Fruit fly (Drosophila melanogaster) S2 (cell line): ENCODE data around the gene CG14696.

ENCODE experiments used
- CG8478 ChIP-seq: fragments of >200 bp; optimal IDR thresholded peaks from 2 replicates; lab custom pipeline; 2018
- CTCF ChIP-seq, 2 experiments: fragments of >200 bp; optimal IDR thresholded peaks; 2 replicates each; lab custom pipeline; 2018

CG14696 gene

DNA sequence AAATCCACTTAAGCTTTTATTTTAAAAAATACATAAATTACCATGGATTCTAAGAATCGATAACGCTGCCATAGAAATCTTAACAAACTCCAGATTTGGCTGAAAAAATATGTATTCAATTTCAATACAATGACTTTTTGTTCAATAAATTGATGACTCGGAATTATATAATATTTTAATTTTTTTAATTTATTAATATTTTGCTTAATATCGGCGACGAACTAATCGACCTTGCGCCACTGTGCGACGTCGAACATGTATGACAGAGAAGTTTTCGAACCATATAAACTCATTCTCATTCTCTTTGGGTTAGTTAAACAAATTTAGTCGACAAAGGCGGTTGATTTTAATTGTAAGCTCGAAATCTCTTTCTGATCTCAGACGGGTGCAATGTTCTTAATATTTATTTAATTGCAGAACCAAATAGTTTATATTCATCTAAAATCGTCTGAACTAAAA, 35.3 kb downstream of the CG14696 start, which contains the start of gene CG42394:
CG42394 (plus strand) TSS at position 311 of the 459 bp plus-strand sequence.
- TF ChIP-seq CTCF (optimal IDR thresholded peaks at IDR 0.05; lab: Kevin White, UChicago) (no peak), CG8478 (no peak)

DNA sequence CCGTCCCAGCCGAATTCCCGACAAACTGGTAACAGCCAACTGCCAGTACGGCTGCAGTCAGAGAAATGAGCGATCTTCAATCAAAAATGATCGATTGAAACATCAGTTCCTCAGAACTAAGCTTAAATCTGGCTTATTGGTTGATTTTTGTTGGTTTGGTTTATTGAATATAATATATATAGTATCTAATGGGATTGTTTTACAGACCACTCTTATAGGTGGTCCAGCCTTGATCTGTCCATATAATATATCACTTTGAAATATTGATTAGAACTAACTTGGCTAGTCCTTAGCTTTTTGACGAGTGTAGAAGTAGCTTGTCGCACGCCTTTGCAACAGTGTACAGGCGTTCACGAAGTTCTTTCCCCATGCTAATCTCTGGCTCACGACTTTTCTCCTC, 42.4 kb downstream of the CG14696 start:
- TF ChIP-seq CG8478 (no peak), CTCF (optimal IDR thresholded peaks at IDR 0.05; lab: Kevin White, UChicago) (no peak)

DNA sequence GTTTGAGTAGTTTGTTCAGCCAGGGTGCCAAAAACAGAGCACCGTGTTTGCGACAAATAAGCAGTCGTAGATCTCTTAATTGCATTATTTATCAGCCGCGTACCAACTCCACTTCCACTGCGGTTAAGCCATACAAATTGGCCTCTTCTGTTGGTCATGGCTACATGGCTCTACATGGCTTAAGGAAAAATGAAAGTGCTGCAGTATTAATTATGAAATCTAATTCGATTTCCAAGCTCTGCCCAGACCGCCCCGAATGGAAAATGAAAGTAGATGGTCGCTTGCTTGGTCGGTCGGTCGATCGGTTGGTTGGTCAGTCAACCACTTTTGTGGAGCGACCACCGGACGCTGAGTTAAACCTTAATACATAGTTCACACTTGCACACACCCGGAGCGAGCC, 47.9 kb downstream of the CG14696 start:
- TF ChIP-seq CG8478 = no peak
- TF ChIP-seq CTCF (optimal IDR thresholded peaks at IDR 0.05; lab: Kevin White, UChicago) = no peak

DNA sequence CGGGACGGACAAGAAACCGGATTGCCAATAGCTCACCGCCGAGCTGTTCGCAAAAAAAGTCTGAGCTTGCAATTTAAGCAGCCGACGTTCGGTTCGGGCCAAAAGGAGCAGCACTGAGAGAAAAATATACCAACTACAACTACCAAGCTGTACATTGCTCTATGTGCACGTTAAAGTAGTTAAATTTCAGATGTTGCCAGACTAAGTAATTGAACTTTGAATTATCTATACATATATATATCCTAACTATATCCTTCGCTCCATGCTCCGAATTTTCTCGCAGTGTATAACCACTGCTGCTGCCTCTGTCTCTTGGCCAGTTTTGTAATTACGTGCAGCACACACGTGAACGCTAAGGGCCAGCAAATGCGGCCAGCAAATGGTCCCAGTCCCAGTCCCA, 49.9 kb downstream of the CG14696 start:
- no peak for TF ChIP-seq CG8478
- TF ChIP-seq CTCF (optimal IDR thresholded peaks at IDR 0.05; lab: Kevin White, UChicago) = no peak

DNA sequence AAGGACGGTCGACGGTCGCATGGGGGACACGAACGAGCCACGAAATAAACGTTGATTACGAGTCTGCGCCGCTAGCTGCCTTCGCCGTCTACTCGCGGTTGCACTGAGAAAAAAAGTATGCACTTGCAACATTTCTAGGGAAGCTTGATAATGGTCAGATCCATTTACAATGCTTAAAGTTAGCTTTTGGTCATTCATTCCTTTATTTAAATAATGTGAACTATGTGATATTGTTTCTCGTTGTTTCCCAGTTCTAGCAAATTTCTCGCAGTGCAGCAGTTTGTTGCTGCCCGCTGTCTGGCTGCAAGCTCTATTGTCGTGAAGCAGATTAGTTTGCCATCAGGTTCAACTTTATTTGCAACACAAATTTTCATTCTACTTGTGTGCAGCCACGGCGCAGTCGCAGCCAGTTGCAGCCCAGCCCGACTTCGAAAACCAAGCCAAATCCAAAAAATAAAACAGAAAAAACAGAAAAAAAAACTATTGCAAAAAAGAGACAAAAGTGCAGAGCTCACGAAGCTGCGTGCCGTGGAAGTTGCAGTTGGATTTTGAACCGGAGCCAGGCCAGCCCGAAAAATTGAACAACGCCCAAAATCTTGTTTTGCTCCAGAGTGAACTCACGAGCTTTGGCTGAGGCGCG, 52.2 kb downstream of the CG14696 start:
- TF ChIP-seq CTCF (optimal IDR thresholded peaks at IDR 0.05; lab: Kevin White, UChicago) (no peak), CG8478 (no peak)
